Worm (Caenorhabditis elegans): ENCODE data around the gene C44B11.4.

DNA sequence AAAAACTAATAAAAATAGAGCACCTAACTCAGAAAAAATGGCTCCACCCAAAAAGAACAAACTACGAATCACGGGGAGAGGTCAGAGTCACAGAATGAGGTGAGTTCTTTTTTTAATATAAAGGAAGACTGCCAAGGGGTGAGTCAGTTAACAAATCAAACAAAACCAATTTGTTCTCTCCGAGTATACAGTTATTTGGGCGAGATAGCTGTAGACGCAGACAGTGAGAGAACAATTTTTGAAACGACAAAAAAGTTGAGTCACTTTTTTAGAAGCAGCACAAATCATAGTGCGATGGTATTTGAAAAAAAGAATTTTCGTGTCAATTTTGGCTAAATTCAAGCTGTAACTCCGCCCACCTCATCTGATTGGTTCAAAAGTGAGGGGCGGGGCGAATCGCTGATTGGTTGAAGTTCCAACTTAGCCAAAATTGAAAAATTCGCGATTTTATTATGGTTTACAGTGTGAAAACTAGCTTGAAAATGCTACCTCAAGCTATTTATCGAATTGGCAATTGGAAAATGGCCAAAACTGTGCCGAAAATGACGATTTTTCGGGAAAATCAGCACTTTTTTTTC, 19.3 kb downstream of the C44B11.4 start:
- TF ChIP-seq eor-1 (tag; optimal IDR thresholded peaks at IDR 0.05): no peak
- no peak for TF ChIP-seq ceh-9 (tag; optimal IDR thresholded peaks at IDR 0.05)
- no peak for TF ChIP-seq ceh-82 (tag; optimal IDR thresholded peaks at IDR 0.05)
- no peak for TF ChIP-seq nhr-76 (tag; optimal IDR thresholded peaks at IDR 0.05)
